Worm (Caenorhabditis elegans) whole organism, young adult: Measurements from ENCODE around the gene inx-8.

Experiments
- C06A6.2 ChIP-seq: fragments of 200-800 bp; sonication (Bioruptor generic); conservative IDR thresholded peaks from 2 replicates; pipeline ENCODE4 v1.3.6; 2022; ENCODE audit warnings: missing genetic modification characterization, missing compliant biosample characterization
- F37B4.10 ChIP-seq: fragments of 200-800 bp; sonication (Bioruptor generic); IDR thresholded peaks from 2 replicates; pipeline ENCODE4 v1.3.6; 2022; ENCODE audit warnings: missing genetic modification characterization, missing compliant biosample characterization
- F52B5.7 ChIP-seq: sonication (generic microtip); optimal IDR thresholded peaks from 2 replicates; lab custom pipeline; 2016; ENCODE audit warnings: mild to moderate bottlenecking, missing genetic modification characterization, missing compliant biosample characterization
- F57A8.1 ChIP-seq: fragments of 200-800 bp; sonication (Bioruptor generic); optimal IDR thresholded peaks from 2 replicates; lab custom pipeline; 2018; ENCODE audit warnings: mild to moderate bottlenecking, missing genetic modification characterization, moderate library complexity, missing compliant biosample characterization
- K11D2.4 ChIP-seq: fragments of 200-800 bp; sonication (Bioruptor generic); IDR thresholded peaks from 2 replicates; pipeline ENCODE4 v1.3.6; 2022; ENCODE audit warnings: missing genetic modification reagents, missing genetic modification characterization, missing compliant biosample characterization
- K12H6.12 ChIP-seq: fragments of 200-800 bp; sonication (Bioruptor generic); optimal IDR thresholded peaks from 2 replicates; lab custom pipeline; 2018; ENCODE audit warnings: mild to moderate bottlenecking, missing genetic modification characterization, missing compliant biosample characterization
- Y53F4B.3 ChIP-seq: fragments of 200-800 bp; sonication (Bioruptor generic); IDR thresholded peaks from 2 replicates; pipeline ENCODE4 v1.3.6; 2022; ENCODE audit warnings: missing genetic modification reagents, missing genetic modification characterization, missing compliant biosample characterization
- Y56A3A.18 ChIP-seq: fragments of 200-800 bp; sonication (Bioruptor generic); IDR thresholded peaks from 2 replicates; pipeline ENCODE4 v1.3.6; 2022; ENCODE audit warnings: missing genetic modification reagents, missing genetic modification characterization, missing compliant biosample characterization
- Y67H2A.10 ChIP-seq: fragments of 200-800 bp; sonication (Bioruptor generic); conservative IDR thresholded peaks from 2 replicates; pipeline ENCODE4 v1.3.6; 2022; ENCODE audit warnings: missing genetic modification reagents, missing genetic modification characterization, missing compliant biosample characterization
- Y79H2A.3 ChIP-seq: fragments of 200-800 bp; sonication (Bioruptor generic); conservative IDR thresholded peaks from 2 replicates; pipeline ENCODE4 v1.3.6; 2022; ENCODE audit warnings: missing genetic modification reagents, missing genetic modification characterization, missing compliant biosample characterization
- Y95B8A.8 ChIP-seq: fragments of 200-800 bp; sonication (Bioruptor generic); IDR thresholded peaks from 2 replicates; pipeline ENCODE4 v1.3.6; 2022; ENCODE audit warnings: missing genetic modification reagents, missing genetic modification characterization, missing compliant biosample characterization
- akir-1 ChIP-seq: fragments of 200-800 bp; sonication (Bioruptor generic); optimal IDR thresholded peaks from 2 replicates; lab custom pipeline; 2018; ENCODE audit warnings: mild to moderate bottlenecking, missing genetic modification characterization, moderate library complexity, missing compliant biosample characterization
- ama-1 ChIP-seq, 3 experiments: fragments of 150-350 bp in 1 of 3; sonication (generic microtip) in 2 of 3; optimal IDR thresholded peaks; 2 replicates each; lab custom pipeline; 2014 to 2018; ENCODE audit warnings: missing biosample characterization in 2 of 3, missing genetic modification characterization in 2 of 3, missing genetic modification reagents in 2 of 3
- aptf-2 ChIP-seq: fragments of 200-800 bp; sonication (Bioruptor generic); conservative IDR thresholded peaks from 2 replicates; pipeline ENCODE4 v1.3.6; 2022; ENCODE audit warnings: missing genetic modification reagents, missing genetic modification characterization, missing compliant biosample characterization
- atf-7 ChIP-seq: sonication (generic microtip); optimal IDR thresholded peaks from 2 replicates; lab custom pipeline; 2017; ENCODE audit warnings: mild to moderate bottlenecking, missing genetic modification characterization, missing compliant biosample characterization
- attf-5 ChIP-seq: fragments of 200-800 bp; sonication (Bioruptor generic); optimal IDR thresholded peaks from 2 replicates; lab custom pipeline; 2018; ENCODE audit warnings: mild to moderate bottlenecking, missing genetic modification characterization, missing compliant biosample characterization
- attf-6 ChIP-seq: fragments of 200-800 bp; sonication (Bioruptor generic); IDR thresholded peaks from 2 replicates; pipeline ENCODE4 v1.3.6; 2022; ENCODE audit warnings: missing genetic modification reagents, missing genetic modification characterization, missing compliant biosample characterization
- bed-2 ChIP-seq: fragments of 200-800 bp; sonication (Bioruptor generic); IDR thresholded peaks from 2 replicates; pipeline ENCODE4 v1.3.6; 2022; ENCODE audit warnings: missing genetic modification reagents, missing genetic modification characterization, missing compliant biosample characterization
- ceh-100 ChIP-seq: fragments of 200-800 bp; sonication (Bioruptor generic); IDR thresholded peaks from 2 replicates; pipeline ENCODE4 v1.3.6; 2022; ENCODE audit warnings: missing genetic modification reagents, missing genetic modification characterization, missing compliant biosample characterization
- ceh-79 ChIP-seq: sonication (generic microtip); optimal IDR thresholded peaks from 2 replicates; lab custom pipeline; 2017; ENCODE audit warnings: mild to moderate bottlenecking, missing genetic modification characterization, missing compliant biosample characterization
- ceh-91 ChIP-seq: fragments of 200-800 bp; sonication (Bioruptor generic); IDR thresholded peaks from 2 replicates; pipeline ENCODE4 v1.3.6; 2022; ENCODE audit warnings: missing genetic modification reagents, missing genetic modification characterization, missing compliant biosample characterization
- chd-7 ChIP-seq: sonication (generic microtip); optimal IDR thresholded peaks from 2 replicates; lab custom pipeline; 2016; ENCODE audit warnings: mild to moderate bottlenecking, missing genetic modification characterization, moderate library complexity, missing compliant biosample characterization
- dpff-1 ChIP-seq: sonication (generic microtip); optimal IDR thresholded peaks from 2 replicates; lab custom pipeline; 2017; ENCODE audit warnings: mild to moderate bottlenecking, missing genetic modification characterization, missing compliant biosample characterization
- egl-18 ChIP-seq: fragments of 200-800 bp; sonication (Bioruptor generic); IDR thresholded peaks from 2 replicates; pipeline ENCODE4 v1.3.6; 2022; ENCODE audit warnings: missing genetic modification reagents, missing genetic modification characterization, missing compliant biosample characterization
- egl-44 ChIP-seq: fragments of 200-800 bp; sonication (Bioruptor generic); IDR thresholded peaks from 2 replicates; pipeline ENCODE4 v1.3.6; 2022; ENCODE audit warnings: missing genetic modification reagents, missing genetic modification characterization, missing compliant biosample characterization
- fkh-3 ChIP-seq: sonication (generic microtip); optimal IDR thresholded peaks from 2 replicates; lab custom pipeline; 2016; ENCODE audit warnings: mild to moderate bottlenecking, missing genetic modification characterization, missing compliant biosample characterization
- hlh-12 ChIP-seq: sonication (generic microtip); optimal IDR thresholded peaks from 2 replicates; lab custom pipeline; 2016; ENCODE audit warnings: missing genetic modification characterization, missing compliant biosample characterization
- hmg-1.2 ChIP-seq: fragments of 200-800 bp; sonication (Bioruptor generic); IDR thresholded peaks from 2 replicates; pipeline ENCODE4 v1.3.6; 2022; ENCODE audit warnings: missing genetic modification reagents, missing genetic modification characterization, missing compliant biosample characterization
- hrde-1 ChIP-seq: sonication (generic microtip); optimal IDR thresholded peaks from 2 replicates; lab custom pipeline; 2016; ENCODE audit warnings: missing genetic modification characterization, mild to moderate bottlenecking, missing compliant biosample characterization, moderate library complexity, missing genotype, missing genetic modification reagents, borderline replicate concordance
- lin-26 ChIP-seq: fragments of 200-800 bp; sonication (Bioruptor generic); IDR thresholded peaks from 2 replicates; pipeline ENCODE4 v1.3.6; 2022; ENCODE audit warnings: missing genetic modification reagents, missing genetic modification characterization, missing compliant biosample characterization
- madf-8 ChIP-seq: fragments of 200-800 bp; sonication (Bioruptor generic); conservative IDR thresholded peaks from 2 replicates; pipeline ENCODE4 v1.3.6; 2022; ENCODE audit warnings: missing genetic modification reagents, missing genetic modification characterization, missing compliant biosample characterization
- nfya-1 ChIP-seq: sonication (generic microtip); optimal IDR thresholded peaks from 2 replicates; lab custom pipeline; 2017; ENCODE audit warnings: antibody characterized with exemption, missing compliant biosample characterization, missing genetic modification characterization, borderline replicate concordance; ENCODE audit not compliant: insufficient read depth
- nfya-2 ChIP-seq: fragments of 200-800 bp; sonication (Bioruptor generic); IDR thresholded peaks from 2 replicates; pipeline ENCODE4 v1.3.6; 2022; ENCODE audit warnings: missing genetic modification reagents, missing genetic modification characterization, missing compliant biosample characterization
- nfyb-1 ChIP-seq: fragments of 200-800 bp; sonication (Bioruptor generic); IDR thresholded peaks from 2 replicates; pipeline ENCODE4 v1.3.6; 2022; ENCODE audit warnings: missing genetic modification reagents, missing genetic modification characterization, missing compliant biosample characterization
- nhr-120 ChIP-seq: fragments of 200-800 bp; sonication (Bioruptor generic); IDR thresholded peaks from 2 replicates; pipeline ENCODE4 v1.3.6; 2022; ENCODE audit warnings: missing genetic modification characterization, missing compliant biosample characterization
- pbrm-1 ChIP-seq: fragments of 200-800 bp; sonication (Bioruptor generic); IDR thresholded peaks from 2 replicates; pipeline ENCODE4 v1.3.6; 2022; ENCODE audit warnings: missing genetic modification reagents, missing genetic modification characterization, missing compliant biosample characterization
- pha-4 ChIP-seq: fragments of 150-350 bp; sonication (generic microtip); optimal IDR thresholded peaks from 2 replicates; lab custom pipeline; 2014; ENCODE audit warnings: missing biosample characterization, missing genetic modification reagents, missing genetic modification characterization
- rec-8 ChIP-seq, 2 experiments: sonication (generic microtip); optimal IDR thresholded peaks; 2 replicates each; lab custom pipeline; 2016; ENCODE audit warnings: mild to moderate bottlenecking in 2 of 2, missing genetic modification characterization in 2 of 2, missing genetic modification reagents in 2 of 2, missing genotype in 2 of 2, missing biosample characterization in 1 of 2, missing compliant biosample characterization in 1 of 2, moderate library complexity in 1 of 2
- repo-1 ChIP-seq: sonication (generic microtip); optimal IDR thresholded peaks from 2 replicates; lab custom pipeline; 2017; ENCODE audit warnings: mild to moderate bottlenecking, missing genetic modification characterization, missing compliant biosample characterization
- snpc-1.3 ChIP-seq: sonication (generic microtip); optimal IDR thresholded peaks from 2 replicates; lab custom pipeline; 2017; ENCODE audit warnings: missing genetic modification characterization, mild to moderate bottlenecking, missing compliant biosample characterization, antibody characterized with exemption, moderate library complexity, missing genotype, missing genetic modification reagents; ENCODE audit not compliant: insufficient read depth
- snpc-4 ChIP-seq, 5 experiments: fragments of 150-350 bp in 1 of 5; sonication (generic microtip) in 4 of 5; optimal IDR thresholded peaks; 2 replicates each; lab custom pipeline; 2014 to 2018; ENCODE audit warnings: missing genetic modification characterization in 5 of 5, missing biosample characterization in 3 of 5, antibody characterized with exemption in 2 of 5, mild to moderate bottlenecking in 2 of 5, missing compliant biosample characterization in 2 of 5, missing genotype in 2 of 5, moderate library complexity in 2 of 5, missing genetic modification reagents in 1 of 5
- unc-130 ChIP-seq: sonication (generic microtip); optimal IDR thresholded peaks from 2 replicates; lab custom pipeline; 2016; ENCODE audit warnings: missing genetic modification reagents, missing genetic modification characterization, missing compliant biosample characterization
- unc-62 ChIP-seq: fragments of 150-350 bp; optimal IDR thresholded peaks from 2 replicates; lab custom pipeline; 2014; ENCODE audit warnings: missing biosample characterization, missing genetic modification reagents, missing genetic modification characterization
- ztf-28 ChIP-seq: fragments of 200-800 bp; sonication (Bioruptor generic); IDR thresholded peaks from 2 replicates; pipeline ENCODE4 v1.3.6; 2022; ENCODE audit warnings: missing genetic modification reagents, missing genetic modification characterization, missing compliant biosample characterization

Gene inx-8

DNA sequence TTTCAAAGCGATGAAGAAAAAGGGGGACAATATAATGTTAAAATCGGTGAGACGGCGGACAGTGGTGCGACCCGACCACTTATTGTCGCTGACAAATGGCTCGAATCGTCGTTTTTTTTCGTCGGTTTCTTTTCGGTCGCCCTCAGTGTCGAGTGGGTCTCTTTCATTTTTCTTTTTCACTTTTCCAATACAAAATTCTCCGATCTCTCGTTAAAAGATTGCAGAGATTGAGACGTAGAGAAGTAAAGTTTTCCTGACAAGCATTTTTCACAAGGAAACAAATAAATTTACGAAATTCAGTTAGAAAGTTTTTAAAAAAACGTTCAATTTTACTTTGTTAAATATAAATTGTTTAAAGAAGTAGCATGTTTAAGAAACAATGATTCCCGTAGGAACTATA, 17.9 kb downstream of the inx-8 start (continued):
- TF ChIP-seq hrde-1 (tag; lab: Kevin White, UChicago) = no peak
- no peak for TF ChIP-seq pha-4 (tag; lab: Kevin White, UChicago)

DNA sequence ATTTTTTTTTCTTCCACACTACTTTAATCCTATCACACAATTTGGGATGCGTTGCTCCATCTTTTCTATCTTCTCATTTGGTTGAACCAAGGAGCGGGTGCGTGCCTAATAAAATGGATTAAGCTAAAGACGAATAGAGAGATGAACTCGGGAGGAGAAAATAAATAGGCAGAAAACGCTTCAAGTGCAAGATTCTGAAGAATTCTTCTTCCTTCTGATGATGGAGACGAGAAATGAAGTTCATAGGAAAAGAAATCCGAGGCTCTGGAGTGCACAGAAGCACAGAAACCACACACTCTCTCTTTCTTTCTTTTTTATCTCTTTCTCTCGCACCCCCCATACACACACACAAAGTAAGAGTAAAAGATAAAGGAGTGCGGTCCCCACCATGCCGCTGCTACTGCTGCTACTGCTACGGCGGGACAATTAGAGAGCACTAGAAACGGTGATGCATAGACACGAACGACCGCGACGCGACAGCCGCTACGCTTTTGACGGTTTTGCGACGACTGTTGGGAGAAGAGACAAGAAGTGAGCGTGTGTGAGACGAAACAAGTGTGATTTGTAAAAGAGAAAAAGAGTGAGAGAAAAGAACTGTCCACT, 18.5 kb downstream of the inx-8 start:
- TF ChIP-seq F57A8.1 (GFP tag; lab: Kevin White, UChicago) = no peak
- TF ChIP-seq pbrm-1 (GFP tag; lab: Robert Waterston, UW) = peak; percentile 42; the same call in 1 of the 2 replicates
- peak; percentile 49; the same call in 1 of the 2 replicates for TF ChIP-seq nfyb-1 (GFP tag; lab: Robert Waterston, UW)
- no peak for TF ChIP-seq nfya-1 (tag; lab: Kevin White, UChicago)
- no peak for TF ChIP-seq unc-62 (GFP tag; lab: Kevin White, UChicago)
- peak; percentile 90 for TF ChIP-seq hmg-1.2
- peak; percentile 28 for TF ChIP-seq repo-1 (tag; lab: Kevin White, UChicago)
- TF ChIP-seq ceh-91 = no peak
- TF ChIP-seq attf-5 (GFP tag; lab: Kevin White, UChicago) = peak; percentile 92
- TF ChIP-seq snpc-4 (GFP tag; optimal IDR thresholded peaks at IDR 0.05; lab: Kevin White, UChicago) = no peak
- TF ChIP-seq snpc-4 (tag; optimal IDR thresholded peaks at IDR 0.05; lab: Kevin White, UChicago) = peak in 3 of 4 experiments; percentile 15 to 43 (median 25)
- TF ChIP-seq Y53F4B.3 (GFP tag; lab: Robert Waterston, UW) = no peak
- TF ChIP-seq ceh-79 (tag; lab: Kevin White, UChicago) = no peak
- TF ChIP-seq madf-8 (GFP tag; lab: Robert Waterston, UW) = no peak
- no peak for TF ChIP-seq F52B5.7 (tag; lab: Kevin White, UChicago)
- TF ChIP-seq nhr-120 (GFP tag; lab: Robert Waterston, UW) = no peak
- no peak for TF ChIP-seq unc-130 (GFP tag; lab: Kevin White, UChicago)
- TF ChIP-seq F37B4.10 (GFP tag; lab: Robert Waterston, UW) = no peak
- no peak for TF ChIP-seq ceh-100 (GFP tag; lab: Robert Waterston, UW)
- peak; percentile 53; the same call in 1 of the 2 replicates for TF ChIP-seq lin-26 (GFP tag; lab: Robert Waterston, UW)
- TF ChIP-seq pha-4 (tag; lab: Kevin White, UChicago) = no peak
- TF ChIP-seq fkh-3 (tag; lab: Kevin White, UChicago) = no peak
- no peak for TF ChIP-seq aptf-2
- TF ChIP-seq Y79H2A.3 (GFP tag; lab: Robert Waterston, UW) = no peak
- TF ChIP-seq akir-1 (GFP tag; lab: Kevin White, UChicago) = no peak
- TF ChIP-seq egl-44 (GFP tag; lab: Robert Waterston, UW) = 0 out of 2 replicates have a peak, but pooled peaks have one; percentile 21
- no peak for TF ChIP-seq K11D2.4
- no peak for TF ChIP-seq bed-2
- no peak for TF ChIP-seq hrde-1 (tag; lab: Kevin White, UChicago)
- peak; percentile 62 for TF ChIP-seq chd-7 (tag; lab: Kevin White, UChicago)
- 0 out of 2 replicates have a peak, but pooled peaks have one; percentile 27 for TF ChIP-seq Y67H2A.10 (GFP tag; lab: Robert Waterston, UW)
- TF ChIP-seq rec-8 (tag; optimal IDR thresholded peaks at IDR 0.05; lab: Kevin White, UChicago) = no peak
- TF ChIP-seq ztf-28 (GFP tag; lab: Robert Waterston, UW) = no peak
- TF ChIP-seq atf-7 (tag; lab: Kevin White, UChicago) = peak; percentile 48
- no peak for TF ChIP-seq snpc-1.3
- TF ChIP-seq egl-18 (GFP tag; lab: Robert Waterston, UW) = no peak
- no peak for TF ChIP-seq C06A6.2 (GFP tag; lab: Robert Waterston, UW)
- TF ChIP-seq nfya-2 (GFP tag; lab: Robert Waterston, UW) = no peak
- TF ChIP-seq K12H6.12 (tag; lab: Kevin White, UChicago) = peak; percentile 66
- TF ChIP-seq attf-6 (GFP tag; lab: Robert Waterston, UW) = no peak
- no peak for TF ChIP-seq Y95B8A.8 (GFP tag; lab: Robert Waterston, UW)
- no peak for TF ChIP-seq hlh-12
- no peak for TF ChIP-seq dpff-1 (tag; lab: Kevin White, UChicago)
- peak; percentile 45; the same call in 1 of the 2 replicates for TF ChIP-seq Y56A3A.18 (GFP tag; lab: Robert Waterston, UW)
- no peak for TF ChIP-seq ama-1 (optimal IDR thresholded peaks at IDR 0.05; lab: Kevin White, UChicago)
- no peak for TF ChIP-seq ama-1 (GFP tag; optimal IDR thresholded peaks at IDR 0.05; lab: Kevin White, UChicago)
